Fruit fly (Drosophila melanogaster) whole organism, embryonic: Measurements from ENCODE around the gene CG17612.
A peak's percentile ranks its signal among the peaks of the same experiment; 100 is the strongest.

Experiments used
- Antp ChIP-seq: fragments of 200-800 bp; sonication (Bioruptor generic); optimal IDR thresholded peaks from 3 replicates; lab custom pipeline; 2016; ENCODE audit warnings: missing biosample characterization, missing genetic modification characterization
- Bgb ChIP-seq: fragments of 200-800 bp; sonication (Bioruptor generic); IDR thresholded peaks from 2 replicates; pipeline ENCODE4 v1.3.6; 2022; ENCODE audit warnings: missing biosample characterization, missing genetic modification characterization; ENCODE audit not compliant: partially characterized antibody
- Blimp-1 ChIP-seq: fragments of 200-800 bp; sonication (Bioruptor generic); optimal IDR thresholded peaks from 3 replicates; lab custom pipeline; 2018; ENCODE audit warnings: missing biosample characterization, missing genetic modification characterization, mild to moderate bottlenecking, moderate library complexity, missing genetic modification reagents
- Bteb2 ChIP-seq: fragments of 200-800 bp; sonication (Bioruptor generic); optimal IDR thresholded peaks from 2 replicates; lab custom pipeline; 2016; ENCODE audit warnings: missing biosample characterization, missing genetic modification characterization
- CG10267 ChIP-seq: fragments of 200-800 bp; sonication (Bioruptor generic); optimal IDR thresholded peaks from 2 replicates; lab custom pipeline; 2018; ENCODE audit warnings: missing biosample characterization, mild to moderate bottlenecking, missing genetic modification characterization, moderate library complexity
- CG10959 ChIP-seq: fragments of 200-800 bp; sonication (Bioruptor generic); IDR thresholded peaks from 2 replicates; pipeline ENCODE4 v1.3.6; 2022; ENCODE audit warnings: missing biosample characterization, missing genetic modification characterization
- CG13287 ChIP-seq: fragments of 200-800 bp; sonication (Bioruptor generic); IDR thresholded peaks from 2 replicates; pipeline ENCODE4 v1.3.6; 2022; ENCODE audit warnings: missing biosample characterization, missing genetic modification characterization; ENCODE audit not compliant: partially characterized antibody
- CG14667 ChIP-seq: fragments of 200-800 bp; sonication (Bioruptor generic); IDR thresholded peaks from 2 replicates; pipeline ENCODE4 v1.3.6; 2022; ENCODE audit warnings: missing biosample characterization, missing genetic modification characterization
- CG16813 ChIP-seq: fragments of 200-800 bp; sonication (Bioruptor generic); IDR thresholded peaks from 3 replicates; pipeline ENCODE4 v1.3.6; 2022; ENCODE audit warnings: missing biosample characterization, missing genetic modification characterization; ENCODE audit not compliant: partially characterized antibody
- CG17385 ChIP-seq: fragments of 200-800 bp; sonication (Bioruptor generic); optimal IDR thresholded peaks from 3 replicates; lab custom pipeline; 2018; ENCODE audit warnings: missing biosample characterization, mild to moderate bottlenecking, missing genetic modification characterization
- CG18011 ChIP-seq: fragments of 200-800 bp; sonication (Bioruptor generic); optimal IDR thresholded peaks from 2 replicates; lab custom pipeline; 2017; ENCODE audit warnings: missing biosample characterization, missing genetic modification characterization, mild to moderate bottlenecking, moderate library complexity, missing genotype
- CG32767 ChIP-seq: fragments of 200-800 bp; sonication (Bioruptor generic); IDR thresholded peaks from 2 replicates; pipeline ENCODE4 v1.3.6; 2022; ENCODE audit warnings: missing biosample characterization, missing genetic modification characterization
- CG32772 ChIP-seq: fragments of 200-800 bp; sonication (Bioruptor generic); IDR thresholded peaks from 2 replicates; pipeline ENCODE4 v1.3.6; 2022; ENCODE audit warnings: missing biosample characterization, missing genetic modification characterization
- CG4617 ChIP-seq: fragments of 200-800 bp; sonication (Bioruptor generic); optimal IDR thresholded peaks from 3 replicates; lab custom pipeline; 2016; ENCODE audit warnings: missing biosample characterization, missing genetic modification characterization, borderline replicate concordance
- CG5180 ChIP-seq: fragments of 200-800 bp; sonication (Bioruptor generic); optimal IDR thresholded peaks from 3 replicates; lab custom pipeline; 2017; ENCODE audit warnings: missing biosample characterization, missing genetic modification characterization, mild to moderate bottlenecking, moderate library complexity, missing genetic modification reagents
- CG5245 ChIP-seq: fragments of 200-800 bp; sonication (Bioruptor generic); optimal IDR thresholded peaks from 3 replicates; lab custom pipeline; 2016; ENCODE audit warnings: missing biosample characterization, missing genetic modification characterization
- CG6175 ChIP-seq: fragments of 200-800 bp; sonication (Bioruptor generic); IDR thresholded peaks from 3 replicates; pipeline ENCODE4 v1.3.6; 2022; ENCODE audit warnings: missing biosample characterization, missing genetic modification characterization
- CG7839 ChIP-seq: fragments of 200-800 bp; sonication (Bioruptor generic); optimal IDR thresholded peaks from 3 replicates; lab custom pipeline; 2018; ENCODE audit warnings: missing biosample characterization, mild to moderate bottlenecking, missing genetic modification characterization, moderate library complexity
- CG7987 ChIP-seq: fragments of 200-800 bp; sonication (Bioruptor generic); optimal IDR thresholded peaks from 2 replicates; lab custom pipeline; 2018; ENCODE audit warnings: missing biosample characterization, mild to moderate bottlenecking, missing genetic modification characterization, moderate library complexity
- CTCF ChIP-seq: fragments of 200-800 bp; sonication (Bioruptor generic); optimal IDR thresholded peaks from 2 replicates; lab custom pipeline; 2017; ENCODE audit warnings: missing biosample characterization, mild to moderate bottlenecking, missing genetic modification characterization, moderate library complexity
- D ChIP-seq, 2 experiments: fragments of 200-800 bp in 1 of 2; fragments of >200 bp in 1 of 2; sonication (Bioruptor generic) in 1 of 2; optimal IDR thresholded peaks; 2 replicates in 1 of 2; 3 replicates in 1 of 2; lab custom pipeline; 2017; ENCODE audit warnings: mild to moderate bottlenecking in 1 of 2, missing biosample characterization in 1 of 2, missing genetic modification characterization in 1 of 2, missing genetic modification reagents in 1 of 2
- Dfd ChIP-seq, 2 experiments: fragments of >200 bp; optimal IDR thresholded peaks; 2 replicates each; lab custom pipeline; 2017; ENCODE audit warnings: missing biosample characterization in 2 of 2, missing genetic modification characterization in 2 of 2
- E2f2 ChIP-seq: fragments of 200-800 bp; sonication (Bioruptor generic); IDR thresholded peaks from 2 replicates; pipeline ENCODE4 v1.3.6; 2022; ENCODE audit warnings: missing biosample characterization, missing genetic modification characterization
- GATAe ChIP-seq: fragments of 200-800 bp; sonication (Bioruptor generic); conservative IDR thresholded peaks from 2 replicates; pipeline ENCODE4 v1.3.6; 2022; ENCODE audit warnings: missing biosample characterization, missing genetic modification characterization
- HmgD ChIP-seq: fragments of 200-800 bp; sonication (Bioruptor generic); optimal IDR thresholded peaks from 3 replicates; lab custom pipeline; 2016; ENCODE audit warnings: missing biosample characterization, missing genetic modification characterization
- Hmr ChIP-seq: fragments of 200-800 bp; sonication (Bioruptor generic); optimal IDR thresholded peaks from 3 replicates; lab custom pipeline; 2017; ENCODE audit warnings: mild to moderate bottlenecking, missing biosample characterization, missing genetic modification reagents, missing genetic modification characterization
- Hr78 ChIP-seq, 2 experiments: fragments of 200-800 bp in 1 of 2; fragments of >200 bp in 1 of 2; sonication (Bioruptor generic) in 1 of 2; optimal IDR thresholded peaks; 2 replicates each; lab custom pipeline; 2017 to 2019; ENCODE audit warnings: missing biosample characterization in 2 of 2, missing genetic modification characterization in 2 of 2, mild to moderate bottlenecking in 1 of 2, moderate library complexity in 1 of 2
- Lhr ChIP-seq: fragments of 200-800 bp; sonication (Bioruptor generic); optimal IDR thresholded peaks from 3 replicates; lab custom pipeline; 2017; ENCODE audit warnings: mild to moderate bottlenecking, missing biosample characterization, missing genetic modification reagents, missing genetic modification characterization
- MESR4 ChIP-seq: fragments of 200-800 bp; sonication (Bioruptor generic); optimal IDR thresholded peaks from 2 replicates; lab custom pipeline; 2018; ENCODE audit warnings: missing biosample characterization, mild to moderate bottlenecking, missing genetic modification characterization, moderate library complexity
- Med ChIP-seq: fragments of 200-800 bp; sonication (Bioruptor generic); peaks from one replicate; lab custom pipeline; 2016; ENCODE audit warnings: missing biosample characterization, missing genetic modification characterization, mild to moderate bottlenecking, inconsistent platforms, moderate library complexity
- Meics ChIP-seq: fragments of 200-800 bp; sonication (Bioruptor generic); optimal IDR thresholded peaks from 2 replicates; lab custom pipeline; 2017; ENCODE audit warnings: missing biosample characterization, mild to moderate bottlenecking, missing genetic modification characterization
- Mrtf ChIP-seq: fragments of 200-800 bp; sonication (Bioruptor generic); IDR thresholded peaks from 3 replicates; pipeline ENCODE4 v1.3.6; 2022; ENCODE audit warnings: missing biosample characterization, missing genetic modification characterization
- Myb ChIP-seq: fragments of 200-800 bp; sonication (Bioruptor generic); optimal IDR thresholded peaks from 2 replicates; lab custom pipeline; 2016; ENCODE audit warnings: missing biosample characterization, missing genetic modification characterization
- Ptx1 ChIP-seq: fragments of 200-800 bp; sonication (Bioruptor generic); IDR thresholded peaks from 2 replicates; pipeline ENCODE4 v1.3.6; 2022; ENCODE audit warnings: missing biosample characterization, missing genetic modification characterization
- Ravus ChIP-seq: fragments of 200-800 bp; sonication (Bioruptor generic); IDR thresholded peaks from 2 replicates; pipeline ENCODE4 v1.3.6; 2022; ENCODE audit warnings: missing biosample characterization, missing genetic modification characterization
- Rx ChIP-seq: fragments of 200-800 bp; sonication (Bioruptor generic); IDR thresholded peaks from 2 replicates; pipeline ENCODE4 v1.3.6; 2022; ENCODE audit warnings: missing biosample characterization, missing genetic modification characterization
- Taf1 ChIP-seq: fragments of 200-800 bp; sonication (Bioruptor generic); IDR thresholded peaks from 2 replicates; pipeline ENCODE4 v1.3.6; 2022; ENCODE audit warnings: missing biosample characterization, missing genetic modification characterization
- crc ChIP-seq: fragments of 200-800 bp; sonication (Bioruptor generic); optimal IDR thresholded peaks from 2 replicates; lab custom pipeline; 2016; ENCODE audit warnings: missing biosample characterization, missing genetic modification characterization
- dati ChIP-seq: fragments of 200-800 bp; sonication (Bioruptor generic); IDR thresholded peaks from 2 replicates; pipeline ENCODE4 v1.3.6; 2022; ENCODE audit warnings: missing biosample characterization, missing genetic modification characterization
- dm ChIP-seq: fragments of 200-800 bp; sonication (Bioruptor generic); optimal IDR thresholded peaks from 3 replicates; lab custom pipeline; 2016; ENCODE audit warnings: missing biosample characterization, missing genetic modification characterization
- fru ChIP-seq: fragments of >200 bp; optimal IDR thresholded peaks from 2 replicates; lab custom pipeline; 2017
- grn ChIP-seq: fragments of 200-800 bp; sonication (Bioruptor generic); optimal IDR thresholded peaks from 3 replicates; lab custom pipeline; 2017; ENCODE audit warnings: missing biosample characterization, missing genetic modification characterization
- hth ChIP-seq: fragments of >200 bp; optimal IDR thresholded peaks from 2 replicates; lab custom pipeline; 2017; ENCODE audit warnings: inconsistent platforms
- sc ChIP-seq, 3 experiments: fragments of >200 bp in 2 of 3; fragments of 200-800 bp in 1 of 3; sonication (Bioruptor generic) in 1 of 3; optimal IDR thresholded peaks; 2 replicates in 2 of 3; 3 replicates in 1 of 3; lab custom pipeline; 2017; ENCODE audit warnings: mild to moderate bottlenecking in 1 of 3, missing biosample characterization in 1 of 3, missing genetic modification characterization in 1 of 3, missing genetic modification reagents in 1 of 3
- sd ChIP-seq: fragments of 200-800 bp; sonication (Bioruptor generic); optimal IDR thresholded peaks from 3 replicates; lab custom pipeline; 2018; ENCODE audit warnings: missing biosample characterization, mild to moderate bottlenecking, missing genetic modification characterization, moderate library complexity
- stc ChIP-seq: fragments of 200-800 bp; sonication (Bioruptor generic); IDR thresholded peaks from 2 replicates; pipeline ENCODE4 v1.3.6; 2022; ENCODE audit warnings: missing biosample characterization, missing genetic modification characterization
- twi ChIP-seq: fragments of 200-800 bp; optimal IDR thresholded peaks from 2 replicates; lab custom pipeline; 2019; ENCODE audit warnings: missing biosample characterization, mild to moderate bottlenecking, missing genetic modification characterization, moderate library complexity
- unc-4 ChIP-seq: fragments of 200-800 bp; sonication (Bioruptor generic); IDR thresholded peaks from 2 replicates; pipeline ENCODE4 v1.3.6; 2022; ENCODE audit warnings: missing biosample characterization, missing genetic modification characterization; ENCODE audit not compliant: partially characterized antibody
- wor ChIP-seq: fragments of 200-800 bp; sonication (Bioruptor generic); IDR thresholded peaks from 2 replicates; pipeline ENCODE4 v1.3.6; 2022; ENCODE audit warnings: missing biosample characterization, missing genetic modification characterization

CG17612 gene

DNA sequence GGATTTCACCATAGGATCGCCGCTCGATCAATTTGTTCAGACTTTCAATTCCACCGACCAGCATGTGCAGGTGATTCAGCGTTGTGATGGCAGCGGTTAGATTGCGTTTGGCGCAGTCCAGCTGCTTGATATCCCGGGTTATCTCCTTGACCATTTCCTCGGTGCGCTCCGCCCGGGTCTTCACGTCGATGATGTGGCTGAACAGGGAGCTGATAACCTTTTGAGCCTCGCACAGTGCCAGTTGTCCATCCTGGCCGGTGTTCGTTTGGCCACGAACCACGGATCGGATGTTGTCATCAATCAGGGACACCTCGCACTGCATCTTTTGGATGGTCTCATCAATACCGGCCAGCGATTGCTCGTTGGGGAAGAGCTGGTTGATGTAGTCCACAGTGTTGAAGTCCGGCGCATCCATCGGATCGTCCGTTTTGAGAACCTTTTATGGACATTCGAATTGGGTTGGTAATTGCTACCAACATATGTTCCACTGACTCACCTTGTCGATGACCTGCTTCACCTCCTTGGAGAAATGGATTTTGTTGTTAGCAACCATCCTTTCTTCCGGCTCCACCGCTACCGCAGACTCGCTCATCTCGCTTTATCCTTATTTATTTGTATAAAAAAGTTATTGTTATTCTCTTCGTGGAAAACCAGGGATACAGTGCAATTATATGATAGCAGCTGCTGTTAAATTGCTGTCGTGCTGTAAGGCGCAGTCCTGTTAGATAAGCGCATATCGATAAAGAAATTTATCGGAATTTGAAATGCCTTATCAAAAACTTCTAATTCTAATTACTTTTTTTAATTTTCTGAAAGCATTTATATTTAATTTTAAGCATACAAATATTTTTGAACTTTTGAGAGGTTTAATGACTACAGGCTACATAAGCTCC is 3.1 kb upstream of the CG17612 start, which contains the start of gene Vps53 (continued):
- TF ChIP-seq CG18011 (no peak), Myb (GFP tag; lab: Kevin White, UChicago) (peak; percentile 7), grn (GFP tag; lab: Kevin White, UChicago) (peak; percentile 77), CG4617 (peak; percentile 65), CG14667 (GFP tag; lab: Robert Waterston, UW) (no peak), Hmr (GFP tag; lab: Kevin White, UChicago) (no peak), dati (GFP tag; lab: Robert Waterston, UW) (no peak), D (optimal IDR thresholded peaks at IDR 0.05; lab: Kevin White, UChicago) (no peak), D (GFP tag; optimal IDR thresholded peaks at IDR 0.05; lab: Kevin White, UChicago) (no peak), fru (lab: Kevin White, UChicago) (no peak), dm (GFP tag; lab: Kevin White, UChicago) (no peak), CG32772 (GFP tag; lab: Robert Waterston, UW) (no peak), Ravus (GFP tag; lab: Robert Waterston, UW) (no peak), Rx (GFP tag; lab: Robert Waterston, UW) (no peak), CG17385 (GFP tag; lab: Kevin White, UChicago) (no peak), GATAe (GFP tag; lab: Robert Waterston, UW) (peak; percentile 48; the same call in 1 of the 2 replicates), Taf1 (GFP tag; lab: Robert Waterston, UW) (no peak), Ptx1 (no peak), CG16813 (peak; percentile 32; the same call in 1 of the 3 replicates), CG7839 (no peak), Lhr (GFP tag; lab: Kevin White, UChicago) (no peak), CG6175 (GFP tag; lab: Robert Waterston, UW) (no peak), Med (GFP tag; lab: Kevin White, UChicago) (peak; percentile 20), Bgb (GFP tag; lab: Robert Waterston, UW) (peak; percentile 20; the same call in 1 of the 2 replicates), HmgD (no peak), CG32767 (GFP tag; lab: Robert Waterston, UW) (no peak), MESR4 (GFP tag; lab: Kevin White, UChicago) (peak; percentile 59), hth (lab: Kevin White, UChicago) (no peak), Antp (GFP tag; lab: Kevin White, UChicago) (no peak), CG5180 (no peak), CTCF (GFP tag; lab: Kevin White, UChicago) (no peak), CG10267 (tag; lab: Kevin White, UChicago) (no peak), CG5245 (no peak), Bteb2 (GFP tag; lab: Kevin White, UChicago) (no peak), E2f2 (GFP tag; lab: Robert Waterston, UW) (peak; percentile 87), Blimp-1 (GFP tag; lab: Kevin White, UChicago) (no peak), Dfd (GFP tag; optimal IDR thresholded peaks at IDR 0.05; lab: Kevin White, UChicago) (no peak), unc-4 (GFP tag; lab: Robert Waterston, UW) (peak; percentile 35; the same call in 1 of the 2 replicates), sc (optimal IDR thresholded peaks at IDR 0.05; lab: Kevin White, UChicago) (no peak), sc (GFP tag; optimal IDR thresholded peaks at IDR 0.05; lab: Kevin White, UChicago) (no peak), twi (no peak), Meics (GFP tag; lab: Kevin White, UChicago) (no peak), Mrtf (no peak), sd (tag; lab: Kevin White, UChicago) (no peak), CG7987 (no peak), Hr78 (GFP tag; optimal IDR thresholded peaks at IDR 0.05; lab: Kevin White, UChicago) (no peak), CG13287 (GFP tag; lab: Robert Waterston, UW) (peak; percentile 61), stc (no peak), crc (GFP tag; lab: Kevin White, UChicago) (no peak), wor (GFP tag; lab: Robert Waterston, UW) (no peak), CG10959 (GFP tag; lab: Robert Waterston, UW) (no peak)
